Worm (Caenorhabditis elegans): Measurements from ENCODE around the gene lgc-1.

DNA sequence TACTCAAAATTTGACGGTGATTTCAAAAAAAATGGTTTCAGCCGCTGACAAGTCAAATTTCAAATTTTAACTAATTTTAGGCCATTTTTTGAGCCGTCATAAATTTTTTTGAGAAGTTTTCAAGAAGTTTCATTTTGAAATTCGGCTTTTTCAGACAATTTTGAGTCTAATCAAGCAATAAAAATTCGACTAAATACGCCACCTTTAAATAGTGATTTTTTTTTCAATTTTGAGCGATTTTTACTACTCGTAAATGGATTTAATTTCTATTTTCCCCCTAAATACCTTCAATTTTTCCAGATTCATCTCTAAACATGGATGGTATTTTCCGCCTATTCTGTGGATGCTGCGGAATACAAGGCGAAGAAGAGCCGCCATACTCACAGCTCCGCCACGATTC, 9.4 kb downstream of the lgc-1 start, which contains the start of gene Y45G5AL.1:
- TF ChIP-seq mls-2 (tag; optimal IDR thresholded peaks at IDR 0.05) (no peak), unc-62 (GFP tag; optimal IDR thresholded peaks at IDR 0.05) (no peak), pha-4 (tag; optimal IDR thresholded peaks at IDR 0.05) (no peak), nhr-28 (tag; optimal IDR thresholded peaks at IDR 0.05) (no peak)

All from whole organism, mixed stage, embryonic.